Worm (Caenorhabditis elegans) whole organism, mixed stage, embryonic: Measurements from ENCODE around the gene scc-3.

ENCODE experiments used
- lin-13 ChIP-seq: fragments of 150-350 bp; optimal IDR thresholded peaks from 2 replicates; lab custom pipeline; 2014; ENCODE audit warnings: missing biosample characterization, missing genetic modification characterization
- lsy-2 ChIP-seq: fragments of 150-350 bp; optimal IDR thresholded peaks from 2 replicates; lab custom pipeline; 2014; ENCODE audit warnings: missing biosample characterization, missing genetic modification characterization
- nhr-237 ChIP-seq: fragments of 150-350 bp; optimal IDR thresholded peaks from 2 replicates; lab custom pipeline; 2014; ENCODE audit warnings: missing biosample characterization, missing genetic modification characterization
- nhr-28 ChIP-seq: fragments of 150-350 bp; optimal IDR thresholded peaks from 2 replicates; lab custom pipeline; 2014; ENCODE audit warnings: missing biosample characterization, missing genetic modification characterization
- pha-4 ChIP-seq: fragments of 150-350 bp; optimal IDR thresholded peaks from 2 replicates; lab custom pipeline; 2018; ENCODE audit warnings: missing biosample characterization, missing genetic modification reagents, missing genetic modification characterization
- unc-62 ChIP-seq: fragments of 150-350 bp; optimal IDR thresholded peaks from 2 replicates; lab custom pipeline; 2014; ENCODE audit warnings: missing biosample characterization, missing genetic modification reagents, missing genetic modification characterization

- TF ChIP-seq lin-13 (no peak), unc-62 (no peak), pha-4 (tag; lab: Kevin White, UChicago) (no peak), nhr-28 (tag; lab: Kevin White, UChicago) (no peak), lsy-2 (tag; lab: Kevin White, UChicago) (no peak), nhr-237 (tag; lab: Kevin White, UChicago) (no peak)
These were observed 15.9 kb upstream of the scc-3 start, which contains the start of gene C15C8.5 for ce11 chrV:12747856-12748255.
